Fruit fly (Drosophila melanogaster) whole organism, embryonic: ENCODE data around the gene CG10663.

Source experiments
- Asciz ChIP-seq: fragments of 200-800 bp; sonication (Bioruptor generic); optimal IDR thresholded peaks from 2 replicates; lab custom pipeline; 2017; ENCODE audit warnings: missing biosample characterization, mild to moderate bottlenecking, missing genetic modification characterization, missing genetic modification reagents
- CG10267 ChIP-seq: fragments of 200-800 bp; sonication (Bioruptor generic); optimal IDR thresholded peaks from 2 replicates; lab custom pipeline; 2018; ENCODE audit warnings: missing biosample characterization, mild to moderate bottlenecking, missing genetic modification characterization, moderate library complexity
- CG10431 ChIP-seq: fragments of 200-800 bp; sonication (Bioruptor generic); optimal IDR thresholded peaks from 3 replicates; lab custom pipeline; 2018; ENCODE audit warnings: missing biosample characterization, mild to moderate bottlenecking, missing genetic modification characterization
- CG10543 ChIP-seq: fragments of 200-800 bp; sonication (Bioruptor generic); optimal IDR thresholded peaks from 3 replicates; lab custom pipeline; 2017; ENCODE audit warnings: missing biosample characterization, mild to moderate bottlenecking, missing genetic modification characterization, moderate library complexity
- CG10654 ChIP-seq: fragments of 200-800 bp; sonication (Bioruptor generic); optimal IDR thresholded peaks from 2 replicates; lab custom pipeline; 2016; ENCODE audit warnings: missing biosample characterization, missing genetic modification characterization
- CG12391 ChIP-seq: fragments of 200-800 bp; sonication (Bioruptor generic); optimal IDR thresholded peaks from 3 replicates; lab custom pipeline; 2018; ENCODE audit warnings: missing biosample characterization, mild to moderate bottlenecking, missing genetic modification characterization, moderate library complexity
- CG14710 ChIP-seq: fragments of 200-800 bp; sonication (Bioruptor generic); optimal IDR thresholded peaks from 3 replicates; lab custom pipeline; 2019; ENCODE audit warnings: missing biosample characterization, mild to moderate bottlenecking, missing genetic modification characterization, moderate library complexity
- CG15514 ChIP-seq: fragments of 200-800 bp; sonication (Bioruptor generic); optimal IDR thresholded peaks from 3 replicates; lab custom pipeline; 2017; ENCODE audit warnings: missing biosample characterization, missing genetic modification characterization, mild to moderate bottlenecking, moderate library complexity, missing genetic modification reagents
- CG17328 ChIP-seq: fragments of 200-800 bp; sonication (Bioruptor generic); IDR thresholded peaks from 2 replicates; pipeline ENCODE4 v1.3.6; 2022; ENCODE audit warnings: missing biosample characterization, missing genetic modification characterization
- CG17361 ChIP-seq: fragments of 200-800 bp; sonication (Bioruptor generic); IDR thresholded peaks from 3 replicates; pipeline ENCODE4 v1.3.6; 2022; ENCODE audit warnings: missing biosample characterization, missing genetic modification characterization
- CG17829 ChIP-seq: fragments of 200-800 bp; optimal IDR thresholded peaks from 2 replicates; lab custom pipeline; 2019; ENCODE audit warnings: missing biosample characterization, mild to moderate bottlenecking, missing genetic modification characterization, moderate library complexity
- CG18476 ChIP-seq: fragments of 200-800 bp; sonication (Bioruptor generic); optimal IDR thresholded peaks from 2 replicates; lab custom pipeline; 2016; ENCODE audit warnings: missing biosample characterization, mild to moderate bottlenecking, missing genetic modification characterization
- CG2120 ChIP-seq: fragments of 200-800 bp; sonication (Bioruptor generic); optimal IDR thresholded peaks from 3 replicates; lab custom pipeline; 2016; ENCODE audit warnings: missing biosample characterization, missing genetic modification characterization
- CG2202 ChIP-seq: fragments of 200-800 bp; sonication (Bioruptor generic); optimal IDR thresholded peaks from 2 replicates; lab custom pipeline; 2018; ENCODE audit warnings: missing biosample characterization, mild to moderate bottlenecking, missing genetic modification characterization
- CG2712 ChIP-seq: fragments of 200-800 bp; optimal IDR thresholded peaks from 3 replicates; lab custom pipeline; 2019; ENCODE audit warnings: missing biosample characterization, mild to moderate bottlenecking, missing genetic modification characterization, moderate library complexity
- CG31365 ChIP-seq: fragments of 200-800 bp; sonication (Bioruptor generic); optimal IDR thresholded peaks from 2 replicates; lab custom pipeline; 2018; ENCODE audit warnings: missing biosample characterization, mild to moderate bottlenecking, missing genetic modification characterization
- CG3163 ChIP-seq: fragments of 200-800 bp; sonication (Bioruptor generic); optimal IDR thresholded peaks from 3 replicates; lab custom pipeline; 2016; ENCODE audit warnings: missing biosample characterization, missing genetic modification characterization
- CG4854 ChIP-seq: fragments of 200-800 bp; sonication (Bioruptor generic); optimal IDR thresholded peaks from 2 replicates; lab custom pipeline; 2016; ENCODE audit warnings: missing biosample characterization, missing genetic modification characterization, inconsistent platforms
- CG6654 ChIP-seq: fragments of 200-800 bp; sonication (Bioruptor generic); optimal IDR thresholded peaks from 2 replicates; lab custom pipeline; 2017; ENCODE audit warnings: missing biosample characterization, mild to moderate bottlenecking, missing genetic modification characterization
- CG9727 ChIP-seq: fragments of 200-800 bp; sonication (Bioruptor generic); optimal IDR thresholded peaks from 3 replicates; lab custom pipeline; 2017; ENCODE audit warnings: missing biosample characterization, mild to moderate bottlenecking, missing genetic modification characterization
- CG9797 ChIP-seq: fragments of 200-800 bp; sonication (Bioruptor generic); optimal IDR thresholded peaks from 3 replicates; lab custom pipeline; 2018; ENCODE audit warnings: missing biosample characterization, mild to moderate bottlenecking, missing genetic modification characterization
- D ChIP-seq, 2 experiments: fragments of 200-800 bp in 1 of 2; fragments of >200 bp in 1 of 2; sonication (Bioruptor generic) in 1 of 2; optimal IDR thresholded peaks; 2 replicates in 1 of 2; 3 replicates in 1 of 2; lab custom pipeline; 2017; ENCODE audit warnings: mild to moderate bottlenecking in 1 of 2, missing biosample characterization in 1 of 2, missing genetic modification characterization in 1 of 2, missing genetic modification reagents in 1 of 2
- D19B ChIP-seq: fragments of 200-800 bp; sonication (Bioruptor generic); optimal IDR thresholded peaks from 2 replicates; lab custom pipeline; 2017; ENCODE audit warnings: missing biosample characterization, mild to moderate bottlenecking, missing genetic modification characterization
- Fer1 ChIP-seq: fragments of 200-800 bp; sonication (Bioruptor generic); optimal IDR thresholded peaks from 2 replicates; lab custom pipeline; 2017; ENCODE audit warnings: missing biosample characterization, mild to moderate bottlenecking, missing genetic modification characterization
- Hmr ChIP-seq: fragments of 200-800 bp; sonication (Bioruptor generic); optimal IDR thresholded peaks from 3 replicates; lab custom pipeline; 2017; ENCODE audit warnings: mild to moderate bottlenecking, missing biosample characterization, missing genetic modification reagents, missing genetic modification characterization
- Lhr ChIP-seq: fragments of 200-800 bp; sonication (Bioruptor generic); optimal IDR thresholded peaks from 3 replicates; lab custom pipeline; 2017; ENCODE audit warnings: mild to moderate bottlenecking, missing biosample characterization, missing genetic modification reagents, missing genetic modification characterization
- MBD-R2 ChIP-seq: fragments of 200-800 bp; sonication (Bioruptor generic); IDR thresholded peaks from 2 replicates; pipeline ENCODE4 v1.3.6; 2022; ENCODE audit warnings: missing biosample characterization, missing genetic modification characterization
- Med ChIP-seq: fragments of 200-800 bp; sonication (Bioruptor generic); peaks from one replicate; lab custom pipeline; 2016; ENCODE audit warnings: missing biosample characterization, missing genetic modification characterization, mild to moderate bottlenecking, inconsistent platforms, moderate library complexity
- Pdp1 ChIP-seq, 2 experiments: fragments of 200-800 bp; sonication (Bioruptor generic); optimal IDR thresholded peaks; 3 replicates each; lab custom pipeline; 2016; ENCODE audit warnings: missing biosample characterization in 2 of 2, missing genetic modification characterization in 2 of 2, mild to moderate bottlenecking in 1 of 2, moderate library complexity in 1 of 2
- Sry-β ChIP-seq: fragments of 200-800 bp; sonication (Bioruptor generic); optimal IDR thresholded peaks from 2 replicates; lab custom pipeline; 2018; ENCODE audit warnings: missing biosample characterization, mild to moderate bottlenecking, missing genetic modification characterization, moderate library complexity
- Xbp1 ChIP-seq: fragments of 200-800 bp; sonication (Bioruptor generic); optimal IDR thresholded peaks from 3 replicates; lab custom pipeline; 2016; ENCODE audit warnings: missing biosample characterization, mild to moderate bottlenecking, missing genetic modification characterization
- dm ChIP-seq: fragments of 200-800 bp; sonication (Bioruptor generic); optimal IDR thresholded peaks from 3 replicates; lab custom pipeline; 2016; ENCODE audit warnings: missing biosample characterization, missing genetic modification characterization
- dmrt11E ChIP-seq: fragments of 200-800 bp; sonication (Bioruptor generic); optimal IDR thresholded peaks from 3 replicates; lab custom pipeline; 2018; ENCODE audit warnings: missing biosample characterization, mild to moderate bottlenecking, missing genetic modification characterization, moderate library complexity
- eyg ChIP-seq: fragments of 200-800 bp; sonication (Bioruptor generic); optimal IDR thresholded peaks from 3 replicates; lab custom pipeline; 2016; ENCODE audit warnings: missing biosample characterization, missing genetic modification characterization
- fd3F ChIP-seq: fragments of 200-800 bp; sonication (Bioruptor generic); optimal IDR thresholded peaks from 2 replicates; lab custom pipeline; 2018; ENCODE audit warnings: missing biosample characterization, mild to moderate bottlenecking, missing genetic modification characterization, moderate library complexity
- fu2 ChIP-seq: fragments of 200-800 bp; sonication (Bioruptor generic); optimal IDR thresholded peaks from 2 replicates; lab custom pipeline; 2016; ENCODE audit warnings: missing biosample characterization, missing genetic modification characterization
- gro ChIP-seq: fragments of 200-800 bp; sonication (Bioruptor generic); optimal IDR thresholded peaks from 2 replicates; lab custom pipeline; 2016; ENCODE audit warnings: missing biosample characterization, missing genetic modification characterization
- hbn ChIP-seq: fragments of 200-800 bp; sonication (Bioruptor generic); IDR thresholded peaks from 2 replicates; pipeline ENCODE4 v1.3.6; 2022; ENCODE audit warnings: missing biosample characterization, missing genetic modification characterization; ENCODE audit not compliant: partially characterized antibody
- inv ChIP-seq: fragments of 200-800 bp; sonication (Bioruptor generic); IDR thresholded peaks from 2 replicates; pipeline ENCODE4 v1.3.6; 2022; ENCODE audit warnings: missing biosample characterization, missing genetic modification characterization; ENCODE audit not compliant: partially characterized antibody
- lola ChIP-seq, 3 experiments: fragments of >200 bp in 2 of 3; fragments of 200-800 bp in 1 of 3; sonication (Bioruptor generic) in 1 of 3; optimal IDR thresholded peaks; 2 replicates each; lab custom pipeline; 2017 to 2019; ENCODE audit warnings: missing biosample characterization in 3 of 3, missing genetic modification characterization in 3 of 3, mild to moderate bottlenecking in 1 of 3, moderate library complexity in 1 of 3
- mam ChIP-seq: fragments of 200-800 bp; sonication (Bioruptor generic); optimal IDR thresholded peaks from 3 replicates; lab custom pipeline; 2016; ENCODE audit warnings: missing biosample characterization, missing genetic modification characterization
- pum ChIP-seq: fragments of 200-800 bp; sonication (Bioruptor generic); optimal IDR thresholded peaks from 2 replicates; lab custom pipeline; 2016; ENCODE audit warnings: missing biosample characterization, missing genetic modification characterization
- scrt ChIP-seq: fragments of 200-800 bp; sonication (Bioruptor generic); optimal IDR thresholded peaks from 2 replicates; lab custom pipeline; 2018; ENCODE audit warnings: missing biosample characterization, mild to moderate bottlenecking, missing genetic modification characterization, moderate library complexity
- sd ChIP-seq: fragments of 200-800 bp; sonication (Bioruptor generic); optimal IDR thresholded peaks from 3 replicates; lab custom pipeline; 2018; ENCODE audit warnings: missing biosample characterization, mild to moderate bottlenecking, missing genetic modification characterization, moderate library complexity
- sug ChIP-seq: fragments of 200-800 bp; optimal IDR thresholded peaks from 2 replicates; lab custom pipeline; 2019; ENCODE audit warnings: missing biosample characterization, mild to moderate bottlenecking, missing genetic modification characterization, moderate library complexity
- tin ChIP-seq: fragments of 200-800 bp; sonication (Bioruptor generic); optimal IDR thresholded peaks from 3 replicates; lab custom pipeline; 2016; ENCODE audit warnings: missing biosample characterization, missing genetic modification characterization
- trem ChIP-seq: fragments of 200-800 bp; optimal IDR thresholded peaks from 3 replicates; lab custom pipeline; 2019; ENCODE audit warnings: missing biosample characterization, mild to moderate bottlenecking, missing genetic modification characterization, moderate library complexity

The CG10663 gene

DNA sequence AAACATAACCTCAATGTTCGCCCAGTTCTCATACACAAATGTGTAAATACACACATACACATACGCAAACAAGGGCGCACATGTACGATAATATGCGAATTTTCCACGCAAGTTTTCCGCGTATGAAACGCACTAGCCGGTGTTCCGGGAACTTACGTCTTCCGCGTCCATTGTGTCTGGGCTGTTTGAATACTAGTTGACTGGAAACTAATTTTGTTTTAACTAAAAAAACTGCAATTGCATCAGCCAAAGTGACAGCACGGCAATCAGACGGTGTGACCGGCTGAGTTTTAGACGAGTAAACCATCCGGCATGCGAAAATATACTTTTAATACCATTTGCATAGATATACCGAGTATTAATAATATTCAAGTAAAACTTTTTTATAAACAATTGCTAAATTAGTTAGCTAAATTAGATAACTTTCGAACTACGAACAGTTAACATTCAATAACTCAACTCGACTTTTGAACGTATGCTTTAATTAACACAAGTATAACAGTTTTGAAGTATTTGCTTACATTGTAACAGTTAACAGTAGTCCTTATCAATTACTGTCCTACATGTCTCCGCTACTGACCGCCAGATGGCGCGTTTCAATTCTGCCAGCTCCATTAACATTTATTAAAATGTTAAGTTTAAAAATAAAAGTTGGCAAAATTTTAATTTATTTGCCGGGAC lies 41.7 kb upstream of the CG10663 start, which contains the start of gene eIF2beta (continued):
- TF ChIP-seq CG2202 (tag; lab: Kevin White, UChicago) (peak; percentile 20), hbn (GFP tag; lab: Robert Waterston, UW) (0 out of 2 replicates have a peak, but pooled peaks have one; percentile 23), CG2712 (tag; lab: Kevin White, UChicago) (peak; percentile 48), D19B (GFP tag; lab: Kevin White, UChicago) (no peak), Hmr (GFP tag; lab: Kevin White, UChicago) (peak; percentile 32), eyg (GFP tag; lab: Kevin White, UChicago) (no peak), Med (GFP tag; lab: Kevin White, UChicago) (peak; percentile 92), tin (GFP tag; lab: Kevin White, UChicago) (peak; percentile 31), inv (GFP tag; lab: Robert Waterston, UW) (no peak), Asciz (GFP tag; lab: Kevin White, UChicago) (peak; percentile 74), CG4854 (GFP tag; lab: Kevin White, UChicago) (peak; percentile 26), dmrt11E (peak; percentile 15), CG18476 (GFP tag; lab: Kevin White, UChicago) (peak; percentile 41), CG17829 (peak; percentile 23), CG9797 (GFP tag; lab: Kevin White, UChicago) (peak; percentile 91), MBD-R2 (GFP tag; lab: Robert Waterston, UW) (peak; percentile 37; the same call in 1 of the 2 replicates), CG15514 (GFP tag; lab: Kevin White, UChicago) (peak; percentile 55), Sry-β (GFP tag; lab: Kevin White, UChicago) (peak; percentile 19), CG10654 (GFP tag; lab: Kevin White, UChicago) (no peak), fu2 (peak; percentile 18), Lhr (GFP tag; lab: Kevin White, UChicago) (peak; percentile 47), Fer1 (peak; percentile 64), sug (tag; lab: Kevin White, UChicago) (peak; percentile 4), CG17361 (GFP tag; lab: Robert Waterston, UW) (peak; percentile 39; the same call in 1 of the 3 replicates), pum (GFP tag; lab: Kevin White, UChicago) (no peak), gro (GFP tag; lab: Kevin White, UChicago) (peak; percentile 12), fd3F (GFP tag; lab: Kevin White, UChicago) (no peak), CG17328 (GFP tag; lab: Robert Waterston, UW) (0 out of 2 replicates have a peak, but pooled peaks have one; percentile 22), CG2120 (peak; percentile 3), lola (GFP tag; optimal IDR thresholded peaks at IDR 0.05; lab: Kevin White, UChicago) (no peak), trem (tag; lab: Kevin White, UChicago) (peak; percentile 80), CG6654 (GFP tag; lab: Kevin White, UChicago) (peak; percentile 30), CG10267 (tag; lab: Kevin White, UChicago) (peak; percentile 51), dm (GFP tag; lab: Kevin White, UChicago) (peak; percentile 84), sd (tag; lab: Kevin White, UChicago) (peak; percentile 63), mam (GFP tag; lab: Kevin White, UChicago) (no peak), Xbp1 (GFP tag; lab: Kevin White, UChicago) (peak; percentile 34), CG31365 (tag; lab: Kevin White, UChicago) (peak; percentile 42), scrt (GFP tag; lab: Kevin White, UChicago) (peak; percentile 11), CG3163 (no peak), CG9727 (GFP tag; lab: Kevin White, UChicago) (peak; percentile 55), CG14710 (tag; lab: Kevin White, UChicago) (peak; percentile 64), CG10431 (GFP tag; lab: Kevin White, UChicago) (peak; percentile 68), D (optimal IDR thresholded peaks at IDR 0.05; lab: Kevin White, UChicago) (no peak), D (GFP tag; optimal IDR thresholded peaks at IDR 0.05; lab: Kevin White, UChicago) (peak; percentile 13), CG10543 (GFP tag; lab: Kevin White, UChicago) (peak; percentile 27), Pdp1 (GFP tag; optimal IDR thresholded peaks at IDR 0.05; lab: Kevin White, UChicago) (peak in 1 of 2 experiments; percentile 53), CG12391 (peak; percentile 44)
